Worm (Caenorhabditis elegans) whole organism, young adult: ENCODE results near the gene gpd-2.

Experiments used
- B0261.1 ChIP-seq: sonication (generic microtip); optimal IDR thresholded peaks from 2 replicates; lab custom pipeline; 2016; ENCODE audit warnings: mild to moderate bottlenecking, missing genetic modification characterization, moderate library complexity, missing compliant biosample characterization
- B0336.3 ChIP-seq: fragments of 200-800 bp; sonication (Bioruptor generic); IDR thresholded peaks from 2 replicates; pipeline ENCODE4 v1.3.6; 2022; ENCODE audit warnings: missing genetic modification characterization, missing compliant biosample characterization
- F52B5.7 ChIP-seq: sonication (generic microtip); optimal IDR thresholded peaks from 2 replicates; lab custom pipeline; 2016; ENCODE audit warnings: mild to moderate bottlenecking, missing genetic modification characterization, missing compliant biosample characterization
- akir-1 ChIP-seq: fragments of 200-800 bp; sonication (Bioruptor generic); optimal IDR thresholded peaks from 2 replicates; lab custom pipeline; 2018; ENCODE audit warnings: mild to moderate bottlenecking, missing genetic modification characterization, moderate library complexity, missing compliant biosample characterization
- efl-1 ChIP-seq: fragments of 150-350 bp; optimal IDR thresholded peaks from 2 replicates; lab custom pipeline; 2014; ENCODE audit warnings: missing biosample characterization, missing genetic modification reagents, missing genetic modification characterization
- repo-1 ChIP-seq: sonication (generic microtip); optimal IDR thresholded peaks from 2 replicates; lab custom pipeline; 2017; ENCODE audit warnings: mild to moderate bottlenecking, missing genetic modification characterization, missing compliant biosample characterization
- sptf-2 ChIP-seq: fragments of 200-800 bp; sonication (Bioruptor generic); optimal IDR thresholded peaks from 2 replicates; lab custom pipeline; 2018; ENCODE audit warnings: mild to moderate bottlenecking, missing genetic modification characterization, missing compliant biosample characterization
- ztf-28 ChIP-seq: fragments of 200-800 bp; sonication (Bioruptor generic); IDR thresholded peaks from 2 replicates; pipeline ENCODE4 v1.3.6; 2022; ENCODE audit warnings: missing genetic modification reagents, missing genetic modification characterization, missing compliant biosample characterization

DNA sequence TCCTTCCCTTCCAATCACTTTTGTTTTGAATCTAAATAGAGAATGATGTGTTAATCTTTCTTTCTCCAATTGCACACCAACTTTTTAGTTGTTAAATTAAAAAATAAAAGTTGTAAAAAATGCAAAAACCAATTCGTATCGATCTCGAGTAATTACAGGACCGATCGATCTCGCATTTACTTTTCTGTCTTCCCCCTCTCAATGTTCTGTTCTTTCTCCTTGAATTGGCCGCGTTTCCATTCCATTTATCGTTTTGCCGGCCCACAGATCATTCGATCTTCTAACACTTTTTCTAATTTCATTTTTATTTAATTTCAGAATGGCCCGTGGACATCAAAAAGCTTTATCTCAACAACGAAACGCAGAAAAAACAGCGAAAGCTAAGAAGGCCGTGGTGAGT, 20.7 kb upstream of the gpd-2 start, which contains the start of gene K10B3.1:
- TF ChIP-seq ztf-28 (GFP tag; lab: Robert Waterston, UW) (no peak), efl-1 (no peak), B0261.1 (tag; lab: Kevin White, UChicago) (no peak), B0336.3 (GFP tag; lab: Robert Waterston, UW) (no peak), F52B5.7 (no peak), sptf-2 (GFP tag; lab: Kevin White, UChicago) (no peak), akir-1 (no peak), repo-1 (no peak)
